Worm (Caenorhabditis elegans) whole organism, L2 larva: Measurements from ENCODE around the gene T11F9.1.
A peak's percentile ranks its signal among the peaks of the same experiment; 100 is the strongest.

Experiments used
- C34F6.9 ChIP-seq: fragments of 150-350 bp; optimal IDR thresholded peaks from 2 replicates; lab custom pipeline; 2014; ENCODE audit warnings: missing biosample characterization, missing genetic modification characterization
- F13H6.1 ChIP-seq: sonication (generic microtip); optimal IDR thresholded peaks from 2 replicates; lab custom pipeline; 2016; ENCODE audit warnings: missing genetic modification characterization, missing compliant biosample characterization
- R02D3.7 ChIP-seq: fragments of 150-350 bp; optimal IDR thresholded peaks from 2 replicates; lab custom pipeline; 2014; ENCODE audit warnings: missing biosample characterization, missing genetic modification characterization
- Y55F3AM.14 ChIP-seq: fragments of 200-800 bp; sonication (Bioruptor generic); optimal IDR thresholded peaks from 2 replicates; lab custom pipeline; 2018; ENCODE audit warnings: mild to moderate bottlenecking, missing genetic modification characterization, missing compliant biosample characterization
- alr-1 ChIP-seq: fragments of 150-350 bp; optimal IDR thresholded peaks from 2 replicates; lab custom pipeline; 2014; ENCODE audit warnings: missing biosample characterization, missing genetic modification characterization
- aly-2 ChIP-seq: fragments of 150-350 bp; optimal IDR thresholded peaks from 2 replicates; lab custom pipeline; 2014; ENCODE audit warnings: missing biosample characterization, missing genetic modification characterization
- ama-1 ChIP-seq: fragments of 150-350 bp; optimal IDR thresholded peaks from 2 replicates; lab custom pipeline; 2018; ENCODE audit warnings: inconsistent platforms
- ceh-16 ChIP-seq: fragments of 150-350 bp; optimal IDR thresholded peaks from 2 replicates; lab custom pipeline; 2014; ENCODE audit warnings: missing biosample characterization, missing genetic modification characterization
- ceh-82 ChIP-seq: fragments of 150-350 bp; optimal IDR thresholded peaks from 2 replicates; lab custom pipeline; 2014; ENCODE audit warnings: missing biosample characterization, missing genetic modification characterization
- crh-2 ChIP-seq: sonication (generic microtip); optimal IDR thresholded peaks from 2 replicates; lab custom pipeline; 2017; ENCODE audit warnings: missing biosample characterization, missing genetic modification characterization
- dmd-4 ChIP-seq: sonication (generic microtip); optimal IDR thresholded peaks from 2 replicates; lab custom pipeline; 2017; ENCODE audit warnings: missing biosample characterization, missing genetic modification characterization
- egl-27 ChIP-seq: sonication (generic microtip); optimal IDR thresholded peaks from 3 replicates; lab custom pipeline; 2017; ENCODE audit warnings: missing biosample characterization, missing genetic modification reagents, missing genetic modification characterization
- elt-1 ChIP-seq: fragments of 150-350 bp; optimal IDR thresholded peaks from 2 replicates; lab custom pipeline; 2014; ENCODE audit warnings: missing biosample characterization, missing genetic modification characterization
- fos-1 ChIP-seq: fragments of 150-350 bp; optimal IDR thresholded peaks from 2 replicates; lab custom pipeline; 2014; ENCODE audit warnings: missing biosample characterization, missing genetic modification characterization
- gmeb-1 ChIP-seq: fragments of 150-350 bp; optimal IDR thresholded peaks from 2 replicates; lab custom pipeline; 2014; ENCODE audit warnings: missing biosample characterization, missing genetic modification characterization
- lin-11 ChIP-seq: fragments of 150-350 bp; sonication (generic microtip); optimal IDR thresholded peaks from 2 replicates; lab custom pipeline; 2014; ENCODE audit warnings: missing biosample characterization, missing genetic modification characterization, inconsistent platforms, mixed read lengths
- lin-13 ChIP-seq: fragments of 150-350 bp; optimal IDR thresholded peaks from 2 replicates; lab custom pipeline; 2014; ENCODE audit warnings: missing biosample characterization, missing genetic modification reagents, missing genetic modification characterization
- lin-39 ChIP-seq: fragments of 150-350 bp; optimal IDR thresholded peaks from 2 replicates; lab custom pipeline; 2014; ENCODE audit warnings: missing biosample characterization, missing genetic modification reagents, missing genetic modification characterization
- mab-5 ChIP-seq: fragments of 150-350 bp; optimal IDR thresholded peaks from 2 replicates; lab custom pipeline; 2014; ENCODE audit warnings: missing biosample characterization, missing genetic modification characterization
- mbf-1 ChIP-seq: sonication (generic microtip); optimal IDR thresholded peaks from 2 replicates; lab custom pipeline; 2017; ENCODE audit warnings: missing biosample characterization, missing genetic modification characterization
- mdl-1 ChIP-seq, 2 experiments: fragments of 150-350 bp in 1 of 2; sonication (generic microtip) in 1 of 2; optimal IDR thresholded peaks; 2 replicates each; lab custom pipeline; 2017; ENCODE audit warnings: missing biosample characterization in 2 of 2, missing genetic modification characterization in 2 of 2
- nhr-10 ChIP-seq: sonication (generic microtip); optimal IDR thresholded peaks from 2 replicates; lab custom pipeline; 2017; ENCODE audit warnings: missing biosample characterization, missing genetic modification characterization
- nhr-11 ChIP-seq: fragments of 150-350 bp; optimal IDR thresholded peaks from 2 replicates; lab custom pipeline; 2014; ENCODE audit warnings: missing biosample characterization, missing genetic modification characterization
- nhr-12 ChIP-seq: fragments of 150-350 bp; optimal IDR thresholded peaks from 2 replicates; lab custom pipeline; 2014; ENCODE audit warnings: missing biosample characterization, missing genetic modification characterization
- nhr-129 ChIP-seq: fragments of 150-350 bp; optimal IDR thresholded peaks from 2 replicates; lab custom pipeline; 2014; ENCODE audit warnings: missing biosample characterization, missing genetic modification characterization
- nhr-21 ChIP-seq: fragments of 150-350 bp; optimal IDR thresholded peaks from 2 replicates; lab custom pipeline; 2014; ENCODE audit warnings: missing biosample characterization, missing genetic modification characterization
- nhr-23 ChIP-seq: fragments of 150-350 bp; optimal IDR thresholded peaks from 2 replicates; lab custom pipeline; 2014; ENCODE audit warnings: missing biosample characterization, missing genetic modification reagents, missing genetic modification characterization
- nhr-237 ChIP-seq: fragments of 150-350 bp; optimal IDR thresholded peaks from 2 replicates; lab custom pipeline; 2014; ENCODE audit warnings: missing biosample characterization, missing genetic modification characterization
- nhr-25 ChIP-seq: fragments of 150-350 bp; sonication (generic microtip); optimal IDR thresholded peaks from 3 replicates; lab custom pipeline; 2014; ENCODE audit warnings: missing biosample characterization, missing genetic modification characterization
- nhr-6 ChIP-seq: fragments of 150-350 bp; optimal IDR thresholded peaks from 2 replicates; lab custom pipeline; 2014; ENCODE audit warnings: missing biosample characterization, missing genetic modification characterization
- nhr-77 ChIP-seq: fragments of 150-350 bp; optimal IDR thresholded peaks from 2 replicates; lab custom pipeline; 2014; ENCODE audit warnings: missing biosample characterization, missing genetic modification characterization
- sem-4 ChIP-seq: fragments of 150-350 bp; optimal IDR thresholded peaks from 2 replicates; lab custom pipeline; 2014; ENCODE audit warnings: missing biosample characterization, missing genetic modification reagents, missing genetic modification characterization
- skn-1 ChIP-seq: sonication (generic microtip); optimal IDR thresholded peaks from 2 replicates; lab custom pipeline; 2017; ENCODE audit warnings: missing biosample characterization, missing genetic modification characterization
- sma-3 ChIP-seq: sonication (generic microtip); optimal IDR thresholded peaks from 2 replicates; lab custom pipeline; 2016; ENCODE audit warnings: missing genetic modification reagents, missing genetic modification characterization, missing compliant biosample characterization
- sma-9 ChIP-seq, 2 experiments: fragments of 150-350 bp in 1 of 2; sonication (generic microtip) in 1 of 2; optimal IDR thresholded peaks; 2 replicates each; lab custom pipeline; 2014 to 2016; ENCODE audit warnings: missing genetic modification characterization in 2 of 2, mild to moderate bottlenecking in 1 of 2, missing biosample characterization in 1 of 2, missing compliant biosample characterization in 1 of 2, missing genetic modification reagents in 1 of 2, moderate library complexity in 1 of 2
- snpc-4 ChIP-seq: fragments of 150-350 bp; optimal IDR thresholded peaks from 2 replicates; lab custom pipeline; 2014; ENCODE audit warnings: missing biosample characterization, missing genetic modification characterization
- unc-39 ChIP-seq: fragments of 150-350 bp; optimal IDR thresholded peaks from 2 replicates; lab custom pipeline; 2014; ENCODE audit warnings: missing biosample characterization, missing genetic modification characterization
- unc-62 ChIP-seq: fragments of 150-350 bp; optimal IDR thresholded peaks from 2 replicates; lab custom pipeline; 2014; ENCODE audit warnings: missing biosample characterization, missing genetic modification reagents, missing genetic modification characterization
- zag-1 ChIP-seq: fragments of 150-350 bp; optimal IDR thresholded peaks from 2 replicates; lab custom pipeline; 2014; ENCODE audit warnings: missing biosample characterization, missing genetic modification characterization
- ztf-4 ChIP-seq: fragments of 150-350 bp; optimal IDR thresholded peaks from 2 replicates; lab custom pipeline; 2014; ENCODE audit warnings: missing biosample characterization, missing genetic modification characterization

T11F9.1 gene

DNA sequence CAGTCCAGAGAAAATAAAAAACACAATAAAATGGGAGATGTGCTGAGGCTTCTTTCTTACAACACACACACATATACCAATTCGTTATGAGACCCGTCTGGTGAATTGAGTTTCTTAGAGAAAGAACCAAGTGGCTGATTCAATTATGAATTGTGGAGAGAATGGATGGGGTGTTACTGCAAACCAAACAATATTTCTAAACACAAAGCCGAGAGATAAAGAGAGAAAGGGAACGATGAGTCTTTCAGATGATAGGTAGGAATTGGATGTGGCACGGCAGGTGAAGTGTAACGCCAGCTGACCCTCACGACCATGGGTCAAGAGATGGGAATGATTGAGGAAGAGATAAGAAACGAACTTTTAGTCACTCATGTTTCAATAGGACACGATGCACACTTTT, 13.1 kb upstream of the T11F9.1 start, which contains the start of gene mig-17:
TSS of gene mig-17 (plus strand) at position 389 of the 400 bp plus-strand sequence.
- peak; percentile 56 for TF ChIP-seq F13H6.1 (tag; lab: Kevin White, UChicago)
- TF ChIP-seq gmeb-1: no peak
- no peak for TF ChIP-seq nhr-25 (tag; lab: Kevin White, UChicago)
- TF ChIP-seq R02D3.7: no peak
- TF ChIP-seq nhr-12: no peak
- no peak for TF ChIP-seq ceh-16 (tag; lab: Kevin White, UChicago)
- TF ChIP-seq nhr-10 (tag; lab: Kevin White, UChicago): no peak
- TF ChIP-seq nhr-237: no peak
- TF ChIP-seq ama-1 (lab: Kevin White, UChicago): no peak
- no peak for TF ChIP-seq ceh-82 (tag; lab: Kevin White, UChicago)
- TF ChIP-seq nhr-129 (tag; lab: Kevin White, UChicago): peak; percentile 31
- TF ChIP-seq nhr-21 (tag; lab: Kevin White, UChicago): no peak
- peak; percentile 7 for TF ChIP-seq sma-9 (GFP tag; optimal IDR thresholded peaks at IDR 0.05; lab: Kevin White, UChicago)
- no peak for TF ChIP-seq sma-9 (tag; optimal IDR thresholded peaks at IDR 0.05; lab: Kevin White, UChicago)
- no peak for TF ChIP-seq fos-1 (tag; lab: Kevin White, UChicago)
- TF ChIP-seq egl-27 (tag; lab: Kevin White, UChicago): no peak
- TF ChIP-seq Y55F3AM.14 (GFP tag; lab: Kevin White, UChicago): no peak
- no peak for TF ChIP-seq ztf-4
- no peak for TF ChIP-seq mbf-1 (tag; lab: Kevin White, UChicago)
- no peak for TF ChIP-seq lin-11 (tag; lab: Kevin White, UChicago)
- no peak for TF ChIP-seq nhr-77 (tag; lab: Kevin White, UChicago)
- no peak for TF ChIP-seq zag-1 (tag; lab: Kevin White, UChicago)
- TF ChIP-seq alr-1: no peak
- TF ChIP-seq sem-4 (tag; lab: Kevin White, UChicago): no peak
- no peak for TF ChIP-seq C34F6.9 (tag; lab: Kevin White, UChicago)
- TF ChIP-seq elt-1 (tag; lab: Kevin White, UChicago): no peak
- no peak for TF ChIP-seq lin-13 (GFP tag; lab: Kevin White, UChicago)
- no peak for TF ChIP-seq mdl-1 (tag; optimal IDR thresholded peaks at IDR 0.05; lab: Kevin White, UChicago)

DNA sequence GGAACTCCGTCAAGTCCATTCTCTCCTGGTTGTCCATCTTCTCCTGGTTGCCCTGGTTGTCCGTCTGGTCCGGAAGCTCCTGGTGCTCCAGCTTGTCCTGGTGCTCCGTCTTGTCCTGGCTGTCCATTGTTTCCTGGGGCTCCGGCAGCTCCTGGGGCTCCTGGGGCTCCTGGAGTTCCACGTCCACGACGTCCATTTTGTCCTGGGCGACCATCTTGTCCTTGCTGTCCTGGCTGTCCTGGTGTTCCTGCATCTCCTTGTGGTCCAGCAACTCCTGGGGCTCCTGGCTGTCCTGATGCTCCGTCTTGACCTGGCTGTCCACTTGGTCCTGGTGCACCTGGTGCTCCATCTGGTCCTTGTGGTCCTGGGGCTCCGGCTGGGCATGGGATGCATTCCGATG, 10.0 kb upstream of the T11F9.1 start:
- TF ChIP-seq nhr-25 (tag; lab: Kevin White, UChicago) (no peak), nhr-23 (tag; lab: Kevin White, UChicago) (no peak), nhr-12 (no peak), nhr-77 (tag; lab: Kevin White, UChicago) (no peak), nhr-21 (tag; lab: Kevin White, UChicago) (no peak), R02D3.7 (no peak), zag-1 (tag; lab: Kevin White, UChicago) (no peak)

DNA sequence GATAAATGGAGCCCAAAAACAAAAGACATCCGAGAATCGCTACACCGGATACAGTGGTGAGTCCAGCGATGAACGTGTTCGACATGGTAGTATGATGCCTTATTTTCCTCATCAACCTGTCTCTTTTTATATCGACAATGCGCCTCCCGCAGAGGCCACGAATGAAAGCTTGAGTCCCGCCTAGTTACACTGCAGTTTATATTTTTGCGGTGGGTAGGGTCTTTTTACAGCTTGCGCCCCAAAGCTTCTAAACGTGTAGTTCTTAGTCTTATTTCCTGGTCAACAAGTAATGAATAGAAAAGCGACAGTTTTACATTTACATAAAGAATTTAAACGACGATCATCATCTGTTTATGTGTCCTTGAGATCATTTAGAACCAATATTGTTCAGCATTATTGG, 9.1 kb upstream of the T11F9.1 start, which contains the start of gene col-156:
TSS of gene col-156 (minus strand) at position 101 of the 400 bp plus-strand sequence.
- TF ChIP-seq nhr-129 (tag; lab: Kevin White, UChicago) (no peak), Y55F3AM.14 (GFP tag; lab: Kevin White, UChicago) (no peak), ztf-4 (no peak), R02D3.7 (no peak), nhr-10 (tag; lab: Kevin White, UChicago) (no peak), skn-1 (tag; lab: Kevin White, UChicago) (no peak), unc-62 (no peak), nhr-6 (tag; lab: Kevin White, UChicago) (no peak), egl-27 (tag; lab: Kevin White, UChicago) (no peak)

DNA sequence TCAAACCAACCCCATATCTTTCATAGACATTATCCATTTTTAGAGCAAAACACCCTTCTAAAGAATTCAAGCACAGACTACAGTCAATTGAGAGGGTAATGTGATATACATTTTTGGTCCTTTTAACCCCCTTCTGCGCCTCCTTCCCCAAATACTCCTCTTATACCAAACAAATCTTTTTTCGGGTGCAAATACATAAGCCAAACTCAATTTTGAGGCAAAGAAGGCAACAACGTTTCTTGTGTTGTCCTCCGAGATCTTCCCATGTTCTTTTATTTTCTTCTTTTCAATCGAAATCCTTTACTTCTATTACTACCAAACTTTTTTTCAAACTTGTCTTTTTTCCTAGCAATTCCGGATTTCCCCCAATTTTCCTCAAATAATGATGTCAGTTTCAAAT, 4.4 kb upstream of the T11F9.1 start:
- TF ChIP-seq mab-5 (tag; lab: Kevin White, UChicago): no peak
- no peak for TF ChIP-seq nhr-11
- no peak for TF ChIP-seq lin-39 (tag; lab: Kevin White, UChicago)
- TF ChIP-seq F13H6.1 (tag; lab: Kevin White, UChicago): no peak
- TF ChIP-seq nhr-21 (tag; lab: Kevin White, UChicago): no peak
- no peak for TF ChIP-seq dmd-4 (tag; lab: Kevin White, UChicago)
- no peak for TF ChIP-seq aly-2 (tag; lab: Kevin White, UChicago)
- no peak for TF ChIP-seq nhr-129 (tag; lab: Kevin White, UChicago)
- TF ChIP-seq crh-2: no peak
- no peak for TF ChIP-seq sma-3 (GFP tag; lab: Kevin White, UChicago)
- no peak for TF ChIP-seq unc-39 (tag; lab: Kevin White, UChicago)
- TF ChIP-seq mdl-1 (tag; optimal IDR thresholded peaks at IDR 0.05; lab: Kevin White, UChicago): no peak
- no peak for TF ChIP-seq snpc-4 (tag; lab: Kevin White, UChicago)
- no peak for TF ChIP-seq nhr-77 (tag; lab: Kevin White, UChicago)
- TF ChIP-seq, all 48 proteins: peak for 0
